Fruit fly (Drosophila melanogaster) whole organism, embryonic: ENCODE measurements around the gene blp.

Source experiments
- CG10147 ChIP-seq: fragments of 200-800 bp; sonication (Bioruptor generic); optimal IDR thresholded peaks from 2 replicates; lab custom pipeline; 2019; ENCODE audit warnings: missing biosample characterization, mild to moderate bottlenecking, missing genetic modification characterization, moderate library complexity
- CG12299 ChIP-seq: fragments of 200-800 bp; sonication (Bioruptor generic); optimal IDR thresholded peaks from 2 replicates; lab custom pipeline; 2018; ENCODE audit warnings: missing biosample characterization, mild to moderate bottlenecking, missing genetic modification characterization
- CG12659 ChIP-seq: fragments of 200-800 bp; sonication (Bioruptor generic); optimal IDR thresholded peaks from 3 replicates; lab custom pipeline; 2017; ENCODE audit warnings: mild to moderate bottlenecking, missing biosample characterization, missing genetic modification reagents, missing genetic modification characterization
- CG13296 ChIP-seq: fragments of 200-800 bp; sonication (Bioruptor generic); optimal IDR thresholded peaks from 3 replicates; lab custom pipeline; 2018; ENCODE audit warnings: missing biosample characterization, mild to moderate bottlenecking, missing genetic modification characterization
- CG14667 ChIP-seq: fragments of 200-800 bp; sonication (Bioruptor generic); IDR thresholded peaks from 2 replicates; pipeline ENCODE4 v1.3.6; 2022; ENCODE audit warnings: missing biosample characterization, missing genetic modification characterization
- CG14710 ChIP-seq: fragments of 200-800 bp; sonication (Bioruptor generic); optimal IDR thresholded peaks from 3 replicates; lab custom pipeline; 2019; ENCODE audit warnings: missing biosample characterization, mild to moderate bottlenecking, missing genetic modification characterization, moderate library complexity
- CG14860 ChIP-seq: fragments of 200-800 bp; sonication (Bioruptor generic); IDR thresholded peaks from 3 replicates; pipeline ENCODE4 v1.3.6; 2022; ENCODE audit warnings: missing biosample characterization, missing genetic modification characterization; ENCODE audit not compliant: partially characterized antibody
- CG15514 ChIP-seq: fragments of 200-800 bp; sonication (Bioruptor generic); optimal IDR thresholded peaks from 3 replicates; lab custom pipeline; 2017; ENCODE audit warnings: missing biosample characterization, missing genetic modification characterization, mild to moderate bottlenecking, moderate library complexity, missing genetic modification reagents
- CG15601 ChIP-seq: fragments of 200-800 bp; sonication (Bioruptor generic); optimal IDR thresholded peaks from 3 replicates; lab custom pipeline; 2019; ENCODE audit warnings: missing biosample characterization, mild to moderate bottlenecking, missing genetic modification characterization, moderate library complexity
- CG17802 ChIP-seq: fragments of 200-800 bp; sonication (Bioruptor generic); optimal IDR thresholded peaks from 2 replicates; lab custom pipeline; 2018; ENCODE audit warnings: missing biosample characterization, mild to moderate bottlenecking, missing genetic modification characterization, moderate library complexity
- CG2678 ChIP-seq: fragments of 200-800 bp; sonication (Bioruptor generic); optimal IDR thresholded peaks from 3 replicates; lab custom pipeline; 2019; ENCODE audit warnings: missing biosample characterization, mild to moderate bottlenecking, missing genetic modification characterization, moderate library complexity
- CG2875 ChIP-seq: fragments of 200-800 bp; sonication (Bioruptor generic); optimal IDR thresholded peaks from 2 replicates; lab custom pipeline; 2017; ENCODE audit warnings: missing biosample characterization, mild to moderate bottlenecking, missing genetic modification characterization, missing genetic modification reagents
- CG30020 ChIP-seq: fragments of 200-800 bp; optimal IDR thresholded peaks from 2 replicates; lab custom pipeline; 2019; ENCODE audit warnings: missing biosample characterization, mild to moderate bottlenecking, missing genetic modification characterization, moderate library complexity
- CG3407 ChIP-seq: fragments of 200-800 bp; sonication (Bioruptor generic); optimal IDR thresholded peaks from 2 replicates; lab custom pipeline; 2018; ENCODE audit warnings: missing biosample characterization, mild to moderate bottlenecking, missing genetic modification characterization
- CG34422 ChIP-seq: fragments of 200-800 bp; sonication (Bioruptor generic); IDR thresholded peaks from 3 replicates; pipeline ENCODE4 v1.3.6; 2022; ENCODE audit warnings: missing biosample characterization, missing genetic modification characterization
- CG4282 ChIP-seq: fragments of 200-800 bp; sonication (Bioruptor generic); optimal IDR thresholded peaks from 2 replicates; lab custom pipeline; 2016; ENCODE audit warnings: missing biosample characterization, missing genetic modification characterization
- CG4820 ChIP-seq: fragments of 200-800 bp; sonication (Bioruptor generic); optimal IDR thresholded peaks from 3 replicates; lab custom pipeline; 2016; ENCODE audit warnings: missing biosample characterization, missing genetic modification characterization
- CG6175 ChIP-seq: fragments of 200-800 bp; sonication (Bioruptor generic); IDR thresholded peaks from 3 replicates; pipeline ENCODE4 v1.3.6; 2022; ENCODE audit warnings: missing biosample characterization, missing genetic modification characterization
- CG7839 ChIP-seq: fragments of 200-800 bp; sonication (Bioruptor generic); optimal IDR thresholded peaks from 3 replicates; lab custom pipeline; 2018; ENCODE audit warnings: missing biosample characterization, mild to moderate bottlenecking, missing genetic modification characterization, moderate library complexity
- CG7987 ChIP-seq: fragments of 200-800 bp; sonication (Bioruptor generic); optimal IDR thresholded peaks from 2 replicates; lab custom pipeline; 2018; ENCODE audit warnings: missing biosample characterization, mild to moderate bottlenecking, missing genetic modification characterization, moderate library complexity
- CG8281 ChIP-seq: fragments of 200-800 bp; sonication (Bioruptor generic); optimal IDR thresholded peaks from 2 replicates; lab custom pipeline; 2018; ENCODE audit warnings: missing biosample characterization, mild to moderate bottlenecking, missing genetic modification characterization, moderate library complexity
- Ets97D ChIP-seq: fragments of 200-800 bp; sonication (Bioruptor generic); optimal IDR thresholded peaks from 3 replicates; lab custom pipeline; 2016; ENCODE audit warnings: missing biosample characterization, missing genetic modification characterization
- HLH3B ChIP-seq: fragments of 200-800 bp; sonication (Bioruptor generic); IDR thresholded peaks from 2 replicates; pipeline ENCODE4 v1.3.6; 2022; ENCODE audit warnings: missing biosample characterization, missing genetic modification characterization
- HLHmδ ChIP-seq: fragments of 200-800 bp; sonication (Bioruptor generic); optimal IDR thresholded peaks from 2 replicates; lab custom pipeline; 2018; ENCODE audit warnings: missing biosample characterization, mild to moderate bottlenecking, missing genetic modification characterization, moderate library complexity
- Hr3 ChIP-seq: fragments of 200-800 bp; sonication (Bioruptor generic); optimal IDR thresholded peaks from 3 replicates; lab custom pipeline; 2016; ENCODE audit warnings: missing biosample characterization, missing genetic modification characterization
- Hsf ChIP-seq: fragments of 200-800 bp; sonication (Bioruptor generic); optimal IDR thresholded peaks from 3 replicates; lab custom pipeline; 2016; ENCODE audit warnings: missing biosample characterization, missing genetic modification characterization
- Jarid2 ChIP-seq: fragments of 200-800 bp; sonication (Bioruptor generic); optimal IDR thresholded peaks from 3 replicates; lab custom pipeline; 2017; ENCODE audit warnings: mild to moderate bottlenecking, missing biosample characterization, missing genetic modification reagents, missing genetic modification characterization
- Lpt ChIP-seq: fragments of >200 bp; optimal IDR thresholded peaks from 2 replicates; lab custom pipeline; 2018; ENCODE audit warnings: missing biosample characterization, missing genetic modification characterization
- Max ChIP-seq: fragments of 200-800 bp; sonication (Bioruptor generic); optimal IDR thresholded peaks from 2 replicates; lab custom pipeline; 2016; ENCODE audit warnings: missing biosample characterization, mild to moderate bottlenecking, missing genetic modification characterization
- Mes4 ChIP-seq: fragments of 200-800 bp; sonication (Bioruptor generic); optimal IDR thresholded peaks from 2 replicates; lab custom pipeline; 2016; ENCODE audit warnings: missing biosample characterization, missing genetic modification characterization
- Oli ChIP-seq: fragments of 200-800 bp; sonication (Bioruptor generic); optimal IDR thresholded peaks from 2 replicates; lab custom pipeline; 2018; ENCODE audit warnings: missing biosample characterization, mild to moderate bottlenecking, missing genetic modification characterization, moderate library complexity
- Stat92E ChIP-seq, 3 experiments: fragments of >200 bp in 2 of 3; fragments of 200-800 bp in 1 of 3; sonication (Bioruptor generic) in 1 of 3; optimal IDR thresholded peaks; 2 replicates each; lab custom pipeline; 2017 to 2019; ENCODE audit warnings: missing biosample characterization in 3 of 3, missing genetic modification characterization in 3 of 3, mild to moderate bottlenecking in 1 of 3, moderate library complexity in 1 of 3
- ase ChIP-seq: fragments of 200-800 bp; sonication (Bioruptor generic); IDR thresholded peaks from 3 replicates; pipeline ENCODE4 v1.3.6; 2022; ENCODE audit warnings: missing biosample characterization, missing genetic modification characterization
- bab2 ChIP-seq: fragments of 200-800 bp; sonication (Bioruptor generic); optimal IDR thresholded peaks from 2 replicates; lab custom pipeline; 2016; ENCODE audit warnings: missing biosample characterization, missing genetic modification characterization
- cato ChIP-seq: fragments of 200-800 bp; sonication (Bioruptor generic); optimal IDR thresholded peaks from 2 replicates; lab custom pipeline; 2016; ENCODE audit warnings: missing biosample characterization, missing genetic modification characterization, borderline replicate concordance
- crp ChIP-seq, 2 experiments: fragments of 200-800 bp; sonication (Bioruptor generic); optimal IDR thresholded peaks; 2 replicates in 1 of 2; 3 replicates in 1 of 2; lab custom pipeline; 2017; ENCODE audit warnings: missing biosample characterization in 2 of 2, missing genetic modification characterization in 2 of 2, mild to moderate bottlenecking in 1 of 2, moderate library complexity in 1 of 2
- fru ChIP-seq: fragments of >200 bp; optimal IDR thresholded peaks from 2 replicates; lab custom pipeline; 2017
- gfzf ChIP-seq: fragments of 200-800 bp; sonication (Bioruptor generic); optimal IDR thresholded peaks from 2 replicates; lab custom pipeline; 2016; ENCODE audit warnings: missing biosample characterization, mild to moderate bottlenecking, missing genetic modification characterization, moderate library complexity
- gro ChIP-seq: fragments of 200-800 bp; sonication (Bioruptor generic); optimal IDR thresholded peaks from 2 replicates; lab custom pipeline; 2016; ENCODE audit warnings: missing biosample characterization, missing genetic modification characterization
- knrl ChIP-seq: fragments of 200-800 bp; sonication (Bioruptor generic); IDR thresholded peaks from 3 replicates; pipeline ENCODE4 v1.3.6; 2022; ENCODE audit warnings: missing biosample characterization, missing genetic modification characterization; ENCODE audit not compliant: partially characterized antibody
- nerfin-2 ChIP-seq: fragments of 200-800 bp; sonication (Bioruptor generic); IDR thresholded peaks from 2 replicates; pipeline ENCODE4 v1.3.6; 2022; ENCODE audit warnings: missing biosample characterization, missing genetic modification characterization; ENCODE audit not compliant: partially characterized antibody
- oc ChIP-seq: fragments of 200-800 bp; sonication (Bioruptor generic); optimal IDR thresholded peaks from 2 replicates; lab custom pipeline; 2018; ENCODE audit warnings: missing biosample characterization, mild to moderate bottlenecking, missing genetic modification characterization, moderate library complexity
- p53 ChIP-seq: fragments of 200-800 bp; sonication (Bioruptor generic); optimal IDR thresholded peaks from 2 replicates; lab custom pipeline; 2016; ENCODE audit warnings: missing biosample characterization, missing genetic modification characterization
- pb ChIP-seq: fragments of 200-800 bp; sonication (Bioruptor generic); optimal IDR thresholded peaks from 3 replicates; lab custom pipeline; 2016; ENCODE audit warnings: missing biosample characterization, missing genetic modification characterization
- psq ChIP-seq: fragments of 200-800 bp; sonication (Bioruptor generic); optimal IDR thresholded peaks from 2 replicates; lab custom pipeline; 2017; ENCODE audit warnings: missing biosample characterization, missing genetic modification characterization
- sens-2 ChIP-seq: fragments of 200-800 bp; sonication (Bioruptor generic); IDR thresholded peaks from 2 replicates; pipeline ENCODE4 v1.3.6; 2022; ENCODE audit warnings: missing biosample characterization, missing genetic modification characterization
- slp2 ChIP-seq: fragments of 200-800 bp; sonication (Bioruptor generic); optimal IDR thresholded peaks from 2 replicates; lab custom pipeline; 2016; ENCODE audit warnings: missing biosample characterization, missing genetic modification characterization
- sqz ChIP-seq: fragments of 200-800 bp; sonication (Bioruptor generic); optimal IDR thresholded peaks from 3 replicates; lab custom pipeline; 2018; ENCODE audit warnings: missing biosample characterization, mild to moderate bottlenecking, missing genetic modification characterization
- yki ChIP-seq: fragments of >200 bp; optimal IDR thresholded peaks from 3 replicates; lab custom pipeline; 2018

blp gene

dm6 chr3R:15919367-15920228, 14.0 kb upstream of the blp start (continued):
- no peak for TF ChIP-seq CG2875 (GFP tag; lab: Kevin White, UChicago)
- no peak for TF ChIP-seq CG17802 (tag; lab: Kevin White, UChicago)
- TF ChIP-seq Stat92E (GFP tag; optimal IDR thresholded peaks at IDR 0.05; lab: Kevin White, UChicago), result no peak
- TF ChIP-seq Max (GFP tag; lab: Kevin White, UChicago), result no peak
- no peak for TF ChIP-seq CG14667 (GFP tag; lab: Robert Waterston, UW)
- no peak for TF ChIP-seq fru (lab: Kevin White, UChicago)
- no peak for TF ChIP-seq CG6175 (GFP tag; lab: Robert Waterston, UW)
- TF ChIP-seq bab2, result no peak
- no peak for TF ChIP-seq psq (GFP tag; lab: Kevin White, UChicago)
- no peak for TF ChIP-seq CG15601 (tag; lab: Kevin White, UChicago)
- no peak for TF ChIP-seq Mes4 (GFP tag; lab: Kevin White, UChicago)
- TF ChIP-seq CG15514, result no peak
- TF ChIP-seq CG14710 (tag; lab: Kevin White, UChicago), result no peak
- no peak for TF ChIP-seq CG13296
- TF ChIP-seq cato, result no peak
- no peak for TF ChIP-seq Jarid2 (GFP tag; lab: Kevin White, UChicago)
- TF ChIP-seq CG4282 (GFP tag; lab: Kevin White, UChicago), result no peak
- no peak for TF ChIP-seq Oli (tag; lab: Kevin White, UChicago)
- TF ChIP-seq CG4820, result no peak
- no peak for TF ChIP-seq CG12299
- no peak for TF ChIP-seq sqz
- TF ChIP-seq yki, result no peak
- TF ChIP-seq knrl (GFP tag; lab: Robert Waterston, UW), result no peak
- no peak for TF ChIP-seq sens-2 (GFP tag; lab: Robert Waterston, UW)
- TF ChIP-seq nerfin-2, result no peak
- TF ChIP-seq CG8281 (tag; lab: Kevin White, UChicago), result no peak
- no peak for TF ChIP-seq Hsf (GFP tag; lab: Kevin White, UChicago)
- no peak for TF ChIP-seq gro (GFP tag; lab: Kevin White, UChicago)
- no peak for TF ChIP-seq CG34422 (GFP tag; lab: Robert Waterston, UW)
- no peak for TF ChIP-seq CG12659
- peak; percentile 96 for TF ChIP-seq oc (tag; lab: Kevin White, UChicago)
- no peak for TF ChIP-seq Lpt (GFP tag; lab: Kevin White, UChicago)
- no peak for TF ChIP-seq HLHmδ (GFP tag; lab: Kevin White, UChicago)
- no peak for TF ChIP-seq Ets97D (GFP tag; lab: Kevin White, UChicago)
- no peak for TF ChIP-seq p53 (GFP tag; lab: Kevin White, UChicago)
- no peak for TF ChIP-seq CG10147 (GFP tag; lab: Kevin White, UChicago)
- no peak for TF ChIP-seq CG2678 (tag; lab: Kevin White, UChicago)
- no peak for TF ChIP-seq ase (GFP tag; lab: Robert Waterston, UW)
- TF ChIP-seq crp (GFP tag; optimal IDR thresholded peaks at IDR 0.05; lab: Kevin White, UChicago), result no peak
- TF ChIP-seq gfzf (GFP tag; lab: Kevin White, UChicago), result no peak
- no peak for TF ChIP-seq CG3407 (GFP tag; lab: Kevin White, UChicago)
- no peak for TF ChIP-seq Hr3 (GFP tag; lab: Kevin White, UChicago)
- no peak for TF ChIP-seq CG7987 (GFP tag; lab: Kevin White, UChicago)
- TF ChIP-seq CG14860 (GFP tag; lab: Robert Waterston, UW), result no peak
- no peak for TF ChIP-seq CG7839 (tag; lab: Kevin White, UChicago)
- TF ChIP-seq CG30020 (tag; lab: Kevin White, UChicago), result no peak
- TF ChIP-seq slp2 (GFP tag; lab: Kevin White, UChicago), result no peak
- TF ChIP-seq HLH3B, result no peak
- no peak for TF ChIP-seq pb (GFP tag; lab: Kevin White, UChicago)
